Worm (Caenorhabditis elegans): Measurements from ENCODE around the gene dylt-2.

The dylt-2 gene

DNA sequence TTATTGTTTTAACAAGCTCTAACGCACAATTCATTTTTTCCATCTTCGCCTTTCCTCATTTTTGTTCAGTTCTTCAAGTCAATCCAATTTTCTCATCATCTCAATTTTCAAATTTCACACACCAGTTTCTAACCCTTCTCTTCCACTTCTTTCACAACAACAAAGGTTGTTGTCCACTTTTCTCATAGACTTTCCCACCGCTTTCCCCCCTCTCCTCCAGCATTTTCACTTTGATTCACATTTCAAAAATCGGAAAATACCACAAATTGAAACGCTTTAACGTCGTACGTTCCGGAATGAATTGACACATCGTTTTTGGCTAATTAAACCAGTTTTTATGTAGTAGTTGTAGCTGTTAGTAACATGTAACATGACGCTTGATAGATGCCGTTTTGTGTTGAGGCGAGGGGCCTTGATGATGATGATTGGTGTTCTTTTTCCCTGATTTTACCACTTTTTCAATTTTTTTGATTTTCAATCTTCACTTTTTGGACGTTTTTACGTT lies 49.7 kb downstream of the dylt-2 start:
- TF ChIP-seq ceh-82 (tag; optimal IDR thresholded peaks at IDR 0.05) = no peak
- no peak for TF ChIP-seq nhr-23 (tag; optimal IDR thresholded peaks at IDR 0.05)
- no peak for TF ChIP-seq mab-5 (tag; optimal IDR thresholded peaks at IDR 0.05)
- TF ChIP-seq ZK546.5 (tag; optimal IDR thresholded peaks at IDR 0.05) = no peak
- TF ChIP-seq unc-62 (GFP tag; optimal IDR thresholded peaks at IDR 0.05) = no peak
- no peak for TF ChIP-seq sma-9 (GFP tag; optimal IDR thresholded peaks at IDR 0.05)
- no peak for TF ChIP-seq sma-9 (tag; optimal IDR thresholded peaks at IDR 0.05)
- no peak for TF ChIP-seq mbf-1 (tag; optimal IDR thresholded peaks at IDR 0.05)
- no peak for TF ChIP-seq dmd-4 (tag; optimal IDR thresholded peaks at IDR 0.05)
- no peak for TF ChIP-seq fos-1 (tag; optimal IDR thresholded peaks at IDR 0.05)
- TF ChIP-seq lsy-2 (tag; optimal IDR thresholded peaks at IDR 0.05) = no peak
- no peak for TF ChIP-seq nhr-237 (tag; optimal IDR thresholded peaks at IDR 0.05)
- TF ChIP-seq snpc-4 (tag; optimal IDR thresholded peaks at IDR 0.05) = no peak
- TF ChIP-seq nhr-21 (tag; optimal IDR thresholded peaks at IDR 0.05) = no peak
- TF ChIP-seq ztf-4 (tag; optimal IDR thresholded peaks at IDR 0.05) = no peak
- TF ChIP-seq nhr-6 (tag; optimal IDR thresholded peaks at IDR 0.05) = no peak
- no peak for TF ChIP-seq nhr-129 (tag; optimal IDR thresholded peaks at IDR 0.05)

Measured in whole organism, L2 larva.